Worm (Caenorhabditis elegans) whole organism, young adult: ENCODE measurements around the gene sto-1.

Source experiments
- C17E4.6 ChIP-seq: fragments of 200-800 bp; sonication (Bioruptor generic); IDR thresholded peaks from 2 replicates; pipeline ENCODE4 v1.3.6; 2022; ENCODE audit warnings: missing genetic modification reagents, missing genetic modification characterization, missing compliant biosample characterization
- F10E7.11 ChIP-seq: sonication (generic microtip); optimal IDR thresholded peaks from 2 replicates; lab custom pipeline; 2017; ENCODE audit warnings: mild to moderate bottlenecking, missing genetic modification characterization, moderate library complexity, missing compliant biosample characterization
- F23B12.7 ChIP-seq: sonication (generic microtip); optimal IDR thresholded peaks from 2 replicates; lab custom pipeline; 2017; ENCODE audit warnings: missing genetic modification characterization, mild to moderate bottlenecking, missing compliant biosample characterization, antibody characterized with exemption, moderate library complexity; ENCODE audit not compliant: insufficient read depth
- F52B5.7 ChIP-seq: sonication (generic microtip); optimal IDR thresholded peaks from 2 replicates; lab custom pipeline; 2016; ENCODE audit warnings: mild to moderate bottlenecking, missing genetic modification characterization, missing compliant biosample characterization
- F55B11.4 ChIP-seq: sonication (generic microtip); optimal IDR thresholded peaks from 2 replicates; lab custom pipeline; 2016; ENCODE audit warnings: missing compliant biosample characterization, missing genetic modification characterization, borderline replicate concordance; ENCODE audit not compliant: insufficient read depth
- K11D2.4 ChIP-seq: fragments of 200-800 bp; sonication (Bioruptor generic); IDR thresholded peaks from 2 replicates; pipeline ENCODE4 v1.3.6; 2022; ENCODE audit warnings: missing genetic modification reagents, missing genetic modification characterization, missing compliant biosample characterization
- Y53G8AR.9 ChIP-seq: fragments of 200-800 bp; sonication (Bioruptor generic); conservative IDR thresholded peaks from 2 replicates; pipeline ENCODE4 v1.3.6; 2022; ENCODE audit warnings: missing genetic modification reagents, missing genetic modification characterization, missing compliant biosample characterization
- Y95B8A.8 ChIP-seq: fragments of 200-800 bp; sonication (Bioruptor generic); IDR thresholded peaks from 2 replicates; pipeline ENCODE4 v1.3.6; 2022; ENCODE audit warnings: missing genetic modification reagents, missing genetic modification characterization, missing compliant biosample characterization
- ZK185.1 ChIP-seq: sonication (generic microtip); optimal IDR thresholded peaks from 2 replicates; lab custom pipeline; 2016; ENCODE audit warnings: mild to moderate bottlenecking, missing genetic modification characterization, missing compliant biosample characterization; ENCODE audit not compliant: poor library complexity, severe bottlenecking
- akir-1 ChIP-seq: fragments of 200-800 bp; sonication (Bioruptor generic); optimal IDR thresholded peaks from 2 replicates; lab custom pipeline; 2018; ENCODE audit warnings: mild to moderate bottlenecking, missing genetic modification characterization, moderate library complexity, missing compliant biosample characterization
- aptf-2 ChIP-seq: fragments of 200-800 bp; sonication (Bioruptor generic); conservative IDR thresholded peaks from 2 replicates; pipeline ENCODE4 v1.3.6; 2022; ENCODE audit warnings: missing genetic modification reagents, missing genetic modification characterization, missing compliant biosample characterization
- atf-7 ChIP-seq: sonication (generic microtip); optimal IDR thresholded peaks from 2 replicates; lab custom pipeline; 2017; ENCODE audit warnings: mild to moderate bottlenecking, missing genetic modification characterization, missing compliant biosample characterization
- attf-5 ChIP-seq: fragments of 200-800 bp; sonication (Bioruptor generic); optimal IDR thresholded peaks from 2 replicates; lab custom pipeline; 2018; ENCODE audit warnings: mild to moderate bottlenecking, missing genetic modification characterization, missing compliant biosample characterization
- ccch-3 ChIP-seq: fragments of 200-800 bp; sonication (Bioruptor generic); optimal IDR thresholded peaks from 2 replicates; lab custom pipeline; 2018; ENCODE audit warnings: mild to moderate bottlenecking, missing genetic modification characterization, missing compliant biosample characterization
- ceh-40 ChIP-seq: fragments of 200-800 bp; sonication (Bioruptor generic); IDR thresholded peaks from 2 replicates; pipeline ENCODE4 v1.3.6; 2022; ENCODE audit warnings: missing genetic modification characterization, missing compliant biosample characterization
- dpff-1 ChIP-seq: sonication (generic microtip); optimal IDR thresholded peaks from 2 replicates; lab custom pipeline; 2017; ENCODE audit warnings: mild to moderate bottlenecking, missing genetic modification characterization, missing compliant biosample characterization
- hmg-20 ChIP-seq: fragments of 200-800 bp; sonication (Bioruptor generic); IDR thresholded peaks from 2 replicates; pipeline ENCODE4 v1.3.6; 2022; ENCODE audit warnings: missing genetic modification reagents, missing genetic modification characterization, missing compliant biosample characterization
- lag-1 ChIP-seq: fragments of 200-800 bp; sonication (Bioruptor generic); IDR thresholded peaks from 2 replicates; pipeline ENCODE4 v1.3.6; 2022; ENCODE audit warnings: missing genetic modification reagents, missing genetic modification characterization, missing compliant biosample characterization
- let-526 ChIP-seq: fragments of 200-800 bp; sonication (Bioruptor generic); IDR thresholded peaks from 2 replicates; pipeline ENCODE4 v1.3.6; 2022; ENCODE audit warnings: missing genetic modification reagents, missing genetic modification characterization, missing compliant biosample characterization
- lin-26 ChIP-seq: fragments of 200-800 bp; sonication (Bioruptor generic); IDR thresholded peaks from 2 replicates; pipeline ENCODE4 v1.3.6; 2022; ENCODE audit warnings: missing genetic modification reagents, missing genetic modification characterization, missing compliant biosample characterization
- lin-40 ChIP-seq: sonication (generic microtip); optimal IDR thresholded peaks from 2 replicates; lab custom pipeline; 2016; ENCODE audit warnings: missing genetic modification characterization, mild to moderate bottlenecking, missing compliant biosample characterization, missing genotype, missing genetic modification reagents
- madf-6 ChIP-seq: fragments of 200-800 bp; sonication (Bioruptor generic); IDR thresholded peaks from 2 replicates; pipeline ENCODE4 v1.3.6; 2022; ENCODE audit warnings: missing genetic modification reagents, missing genetic modification characterization, missing compliant biosample characterization
- madf-8 ChIP-seq: fragments of 200-800 bp; sonication (Bioruptor generic); conservative IDR thresholded peaks from 2 replicates; pipeline ENCODE4 v1.3.6; 2022; ENCODE audit warnings: missing genetic modification reagents, missing genetic modification characterization, missing compliant biosample characterization
- mcd-1 ChIP-seq: fragments of 200-800 bp; sonication (Bioruptor generic); IDR thresholded peaks from 2 replicates; pipeline ENCODE4 v1.3.6; 2022; ENCODE audit warnings: missing genetic modification reagents, missing genetic modification characterization, missing compliant biosample characterization
- mes-4 ChIP-seq: sonication (generic microtip); optimal IDR thresholded peaks from 2 replicates; lab custom pipeline; 2016; ENCODE audit warnings: missing genotype, missing genetic modification characterization, missing compliant biosample characterization
- nfyb-1 ChIP-seq: fragments of 200-800 bp; sonication (Bioruptor generic); IDR thresholded peaks from 2 replicates; pipeline ENCODE4 v1.3.6; 2022; ENCODE audit warnings: missing genetic modification reagents, missing genetic modification characterization, missing compliant biosample characterization
- nhr-90 ChIP-seq: sonication (generic microtip); optimal IDR thresholded peaks from 2 replicates; lab custom pipeline; 2016; ENCODE audit warnings: missing genotype, mild to moderate bottlenecking, missing genetic modification characterization, missing compliant biosample characterization
- snpc-1.1 ChIP-seq: sonication (generic microtip); optimal IDR thresholded peaks from 2 replicates; lab custom pipeline; 2017; ENCODE audit warnings: missing genetic modification characterization, mild to moderate bottlenecking, missing compliant biosample characterization, antibody characterized with exemption, moderate library complexity, missing genotype, missing genetic modification reagents; ENCODE audit not compliant: insufficient read depth
- somi-1 ChIP-seq: fragments of 200-800 bp; sonication (Bioruptor generic); optimal IDR thresholded peaks from 2 replicates; lab custom pipeline; 2018; ENCODE audit warnings: mild to moderate bottlenecking, missing genetic modification characterization, missing compliant biosample characterization
- tbx-9 ChIP-seq: sonication (generic microtip); optimal IDR thresholded peaks from 2 replicates; lab custom pipeline; 2016; ENCODE audit warnings: borderline replicate concordance, missing genetic modification characterization, inconsistent platforms, missing compliant biosample characterization
- unc-62 ChIP-seq: fragments of 150-350 bp; optimal IDR thresholded peaks from 2 replicates; lab custom pipeline; 2014; ENCODE audit warnings: missing biosample characterization, missing genetic modification reagents, missing genetic modification characterization
- zfh-2 ChIP-seq: fragments of 200-800 bp; sonication (Bioruptor generic); conservative IDR thresholded peaks from 2 replicates; pipeline ENCODE4 v1.3.6; 2022; ENCODE audit warnings: missing genetic modification reagents, missing genetic modification characterization, missing compliant biosample characterization
- ztf-18 ChIP-seq: sonication (generic microtip); optimal IDR thresholded peaks from 2 replicates; lab custom pipeline; 2016; ENCODE audit warnings: missing genotype, mild to moderate bottlenecking, missing genetic modification characterization, missing compliant biosample characterization
- ztf-26 ChIP-seq: sonication (generic microtip); optimal IDR thresholded peaks from 2 replicates; lab custom pipeline; 2017; ENCODE audit warnings: missing genetic modification characterization, missing compliant biosample characterization

Gene sto-1

ce11 chrX:7583930-7584329 lies 21.3 kb downstream of the sto-1 start:
- TF ChIP-seq attf-5 (GFP tag; lab: Kevin White, UChicago) (no peak), F10E7.11 (tag; lab: Kevin White, UChicago) (no peak), madf-6 (GFP tag; lab: Robert Waterston, UW) (no peak), unc-62 (no peak), let-526 (GFP tag; lab: Robert Waterston, UW) (no peak), nhr-90 (tag; lab: Kevin White, UChicago) (no peak), akir-1 (GFP tag; lab: Kevin White, UChicago) (no peak), aptf-2 (GFP tag; lab: Robert Waterston, UW) (no peak), F23B12.7 (no peak), mes-4 (tag; lab: Kevin White, UChicago) (no peak)

- no peak for TF ChIP-seq mcd-1 (GFP tag; lab: Robert Waterston, UW)
- TF ChIP-seq lin-40: peak; percentile 11
- TF ChIP-seq lin-26 (GFP tag; lab: Robert Waterston, UW): 0 out of 2 replicates have a peak, but pooled peaks have one; percentile 23
- no peak for TF ChIP-seq somi-1 (GFP tag; lab: Kevin White, UChicago)
- TF ChIP-seq ztf-26 (tag; lab: Kevin White, UChicago): peak; percentile 24
- no peak for TF ChIP-seq ztf-18
Observed at ce11 chrX:7585610-7586259, 23.1 kb downstream of the sto-1 start, which contains the start of gene adt-2. TSS of gene adt-2 (plus strand) at chrX:7586209.

- peak; percentile 52; the same call in 1 of the 2 replicates for TF ChIP-seq zfh-2 (GFP tag; lab: Robert Waterston, UW)
- TF ChIP-seq tbx-9: no peak
- TF ChIP-seq ztf-26 (tag; lab: Kevin White, UChicago): peak; percentile 5
- no peak for TF ChIP-seq lin-26 (GFP tag; lab: Robert Waterston, UW)
- no peak for TF ChIP-seq mcd-1 (GFP tag; lab: Robert Waterston, UW)
- TF ChIP-seq nfyb-1: no peak
Observed at ce11 chrX:7586588-7586987, 24.0 kb downstream of the sto-1 start.

ce11 chrX:7587741-7588235 lies 25.2 kb downstream of the sto-1 start:
- TF ChIP-seq ceh-40 (GFP tag; lab: Robert Waterston, UW) (no peak), Y53G8AR.9 (no peak), mcd-1 (GFP tag; lab: Robert Waterston, UW) (no peak), F52B5.7 (tag; lab: Kevin White, UChicago) (no peak), atf-7 (no peak), ZK185.1 (tag; lab: Kevin White, UChicago) (no peak), C17E4.6 (GFP tag; lab: Robert Waterston, UW) (no peak), madf-8 (no peak), lin-26 (GFP tag; lab: Robert Waterston, UW) (no peak), dpff-1 (tag; lab: Kevin White, UChicago) (no peak), snpc-1.1 (tag; lab: Kevin White, UChicago) (no peak), ccch-3 (GFP tag; lab: Kevin White, UChicago) (no peak), unc-62 (no peak), Y95B8A.8 (GFP tag; lab: Robert Waterston, UW) (no peak), hmg-20 (GFP tag; lab: Robert Waterston, UW) (no peak)

- no peak for TF ChIP-seq lin-26 (GFP tag; lab: Robert Waterston, UW)
- TF ChIP-seq let-526 (GFP tag; lab: Robert Waterston, UW): no peak
- no peak for TF ChIP-seq K11D2.4
- TF ChIP-seq lag-1 (GFP tag; lab: Robert Waterston, UW): no peak
- TF ChIP-seq F10E7.11 (tag; lab: Kevin White, UChicago): no peak
- TF ChIP-seq F55B11.4 (tag; lab: Kevin White, UChicago): no peak
Observed at ce11 chrX:7590756-7591155, 28.1 kb downstream of the sto-1 start.
